Worm (Caenorhabditis elegans) whole organism, L3 larva: Measurements from ENCODE around the gene snt-1.

Experiments
- R02D3.7 ChIP-seq: fragments of 150-350 bp; optimal IDR thresholded peaks from 2 replicates; lab custom pipeline; 2014; ENCODE audit warnings: missing biosample characterization, missing genetic modification characterization
- ZK546.5 ChIP-seq: sonication (generic microtip); optimal IDR thresholded peaks from 2 replicates; lab custom pipeline; 2017; ENCODE audit warnings: missing biosample characterization, missing genetic modification characterization
- aly-2 ChIP-seq: fragments of 150-350 bp; optimal IDR thresholded peaks from 2 replicates; lab custom pipeline; 2014; ENCODE audit warnings: missing biosample characterization, missing genetic modification characterization
- ama-1 ChIP-seq: fragments of 150-350 bp; optimal IDR thresholded peaks from 2 replicates; lab custom pipeline; 2018
- ceh-16 ChIP-seq: sonication (generic microtip); optimal IDR thresholded peaks from 2 replicates; lab custom pipeline; 2017; ENCODE audit warnings: missing biosample characterization, missing genetic modification characterization
- ceh-28 ChIP-seq: fragments of 150-350 bp; optimal IDR thresholded peaks from 2 replicates; lab custom pipeline; 2014; ENCODE audit warnings: missing biosample characterization, missing genetic modification reagents, missing genetic modification characterization
- ceh-82 ChIP-seq: fragments of 150-350 bp; optimal IDR thresholded peaks from 2 replicates; lab custom pipeline; 2014; ENCODE audit warnings: missing biosample characterization, missing genetic modification characterization
- ceh-9 ChIP-seq: sonication (generic microtip); optimal IDR thresholded peaks from 2 replicates; lab custom pipeline; 2018; ENCODE audit warnings: missing biosample characterization, missing genetic modification characterization
- egl-27 ChIP-seq: sonication (generic microtip); optimal IDR thresholded peaks from 4 replicates; lab custom pipeline; 2017; ENCODE audit warnings: missing biosample characterization, missing genetic modification reagents, missing genetic modification characterization
- egl-5 ChIP-seq: fragments of 150-350 bp; optimal IDR thresholded peaks from 2 replicates; lab custom pipeline; 2017; ENCODE audit warnings: missing biosample characterization, missing genetic modification reagents, missing genetic modification characterization, inconsistent platforms
- elt-1 ChIP-seq: fragments of 150-350 bp; optimal IDR thresholded peaks from 2 replicates; lab custom pipeline; 2014; ENCODE audit warnings: missing biosample characterization, missing genetic modification characterization
- elt-2 ChIP-seq: sonication (generic microtip); optimal IDR thresholded peaks from 2 replicates; lab custom pipeline; 2016; ENCODE audit warnings: missing genetic modification reagents, mild to moderate bottlenecking, missing genetic modification characterization, missing compliant biosample characterization
- elt-3 ChIP-seq, 3 experiments: fragments of 150-350 bp in 1 of 3; sonication (generic microtip) in 2 of 3; optimal IDR thresholded peaks; 2 replicates in 2 of 3; 4 replicates in 1 of 3; lab custom pipeline; 2014 to 2017; ENCODE audit warnings: missing biosample characterization in 3 of 3, missing genetic modification characterization in 3 of 3
- eor-1 ChIP-seq, 2 experiments: fragments of 150-350 bp; optimal IDR thresholded peaks; 2 replicates each; lab custom pipeline; 2014 to 2018; ENCODE audit warnings: missing biosample characterization in 2 of 2, missing genetic modification characterization in 2 of 2
- fkh-2 ChIP-seq: fragments of 150-350 bp; optimal IDR thresholded peaks from 2 replicates; lab custom pipeline; 2014; ENCODE audit warnings: missing biosample characterization, missing genetic modification reagents, missing genetic modification characterization
- hmg-11 ChIP-seq: sonication (generic microtip); optimal IDR thresholded peaks from 2 replicates; lab custom pipeline; 2016; ENCODE audit warnings: missing genetic modification characterization, missing compliant biosample characterization
- jun-1 ChIP-seq: fragments of 150-350 bp; optimal IDR thresholded peaks from 2 replicates; lab custom pipeline; 2014; ENCODE audit warnings: missing biosample characterization, missing genetic modification reagents, missing genetic modification characterization
- lin-15B ChIP-seq: fragments of 150-350 bp; optimal IDR thresholded peaks from 2 replicates; lab custom pipeline; 2014; ENCODE audit warnings: missing biosample characterization, missing genetic modification characterization
- lin-39 ChIP-seq: fragments of 150-350 bp; optimal IDR thresholded peaks from 2 replicates; lab custom pipeline; 2018; ENCODE audit warnings: missing biosample characterization, missing genetic modification reagents, missing genetic modification characterization
- lsy-12 ChIP-seq: sonication (generic microtip); optimal IDR thresholded peaks from 2 replicates; lab custom pipeline; 2016; ENCODE audit warnings: mild to moderate bottlenecking, missing genetic modification characterization, missing compliant biosample characterization
- mdl-1 ChIP-seq: fragments of 150-350 bp; optimal IDR thresholded peaks from 2 replicates; lab custom pipeline; 2014; ENCODE audit warnings: missing biosample characterization, missing genetic modification characterization
- mml-1 ChIP-seq: fragments of 150-350 bp; sonication (generic microtip); optimal IDR thresholded peaks from 3 replicates; lab custom pipeline; 2014; ENCODE audit warnings: missing biosample characterization, missing genetic modification characterization
- nfya-1 ChIP-seq: sonication (generic microtip); optimal IDR thresholded peaks from 2 replicates; lab custom pipeline; 2017; ENCODE audit warnings: missing genetic modification characterization, mild to moderate bottlenecking, missing compliant biosample characterization, antibody characterized with exemption, moderate library complexity; ENCODE audit not compliant: insufficient read depth
- nhr-12 ChIP-seq: fragments of 150-350 bp; optimal IDR thresholded peaks from 2 replicates; lab custom pipeline; 2014; ENCODE audit warnings: missing biosample characterization, missing genetic modification characterization
- nhr-23 ChIP-seq: fragments of 150-350 bp; optimal IDR thresholded peaks from 2 replicates; lab custom pipeline; 2014; ENCODE audit warnings: missing biosample characterization, missing genetic modification reagents, missing genetic modification characterization
- nhr-237 ChIP-seq: fragments of 150-350 bp; optimal IDR thresholded peaks from 2 replicates; lab custom pipeline; 2014; ENCODE audit warnings: missing biosample characterization, missing genetic modification characterization
- nhr-25 ChIP-seq: sonication (generic microtip); optimal IDR thresholded peaks from 2 replicates; lab custom pipeline; 2017; ENCODE audit warnings: missing biosample characterization, missing genetic modification characterization
- nhr-28 ChIP-seq: fragments of 150-350 bp; optimal IDR thresholded peaks from 2 replicates; lab custom pipeline; 2014; ENCODE audit warnings: missing biosample characterization, missing genetic modification characterization
- nhr-43 ChIP-seq: sonication (generic microtip); optimal IDR thresholded peaks from 2 replicates; lab custom pipeline; 2016; ENCODE audit warnings: mild to moderate bottlenecking, missing genetic modification characterization, missing compliant biosample characterization; ENCODE audit not compliant: poor library complexity, severe bottlenecking
- nhr-67 ChIP-seq: fragments of 150-350 bp; optimal IDR thresholded peaks from 2 replicates; lab custom pipeline; 2014; ENCODE audit warnings: missing biosample characterization, missing genetic modification characterization
- nhr-76 ChIP-seq: fragments of 150-350 bp; sonication (generic microtip); optimal IDR thresholded peaks from 5 replicates; lab custom pipeline; 2014; ENCODE audit warnings: missing biosample characterization, missing genetic modification characterization
- nhr-77 ChIP-seq: fragments of 150-350 bp; optimal IDR thresholded peaks from 2 replicates; lab custom pipeline; 2014; ENCODE audit warnings: missing biosample characterization, missing genetic modification characterization
- pha-4 ChIP-seq: fragments of 150-350 bp; optimal IDR thresholded peaks from 2 replicates; lab custom pipeline; 2014; ENCODE audit warnings: missing biosample characterization, missing genetic modification reagents, missing genetic modification characterization
- pqm-1 ChIP-seq: fragments of 150-350 bp; optimal IDR thresholded peaks from 2 replicates; lab custom pipeline; 2017; ENCODE audit warnings: missing biosample characterization, missing genetic modification characterization, inconsistent platforms
- sea-2 ChIP-seq: fragments of 150-350 bp; sonication (generic microtip); optimal IDR thresholded peaks from 4 replicates; lab custom pipeline; 2014; ENCODE audit warnings: missing biosample characterization, missing genetic modification reagents, missing genetic modification characterization
- snpc-4 ChIP-seq: fragments of 150-350 bp; optimal IDR thresholded peaks from 2 replicates; lab custom pipeline; 2014; ENCODE audit warnings: missing biosample characterization, missing genetic modification characterization
- tbx-2 ChIP-seq: sonication (generic microtip); optimal IDR thresholded peaks from 2 replicates; lab custom pipeline; 2016; ENCODE audit warnings: mild to moderate bottlenecking, missing genetic modification characterization, missing compliant biosample characterization
- unc-39 ChIP-seq: sonication (generic microtip); optimal IDR thresholded peaks from 4 replicates; lab custom pipeline; 2017; ENCODE audit warnings: missing biosample characterization, missing genetic modification characterization
- unc-62 ChIP-seq: fragments of 150-350 bp; sonication (generic microtip); optimal IDR thresholded peaks from 4 replicates; lab custom pipeline; 2014; ENCODE audit warnings: missing biosample characterization, missing genetic modification reagents, missing genetic modification characterization
- ztf-11 ChIP-seq: fragments of 150-350 bp; optimal IDR thresholded peaks from 2 replicates; lab custom pipeline; 2014; ENCODE audit warnings: missing biosample characterization, missing genetic modification characterization

The snt-1 gene

DNA sequence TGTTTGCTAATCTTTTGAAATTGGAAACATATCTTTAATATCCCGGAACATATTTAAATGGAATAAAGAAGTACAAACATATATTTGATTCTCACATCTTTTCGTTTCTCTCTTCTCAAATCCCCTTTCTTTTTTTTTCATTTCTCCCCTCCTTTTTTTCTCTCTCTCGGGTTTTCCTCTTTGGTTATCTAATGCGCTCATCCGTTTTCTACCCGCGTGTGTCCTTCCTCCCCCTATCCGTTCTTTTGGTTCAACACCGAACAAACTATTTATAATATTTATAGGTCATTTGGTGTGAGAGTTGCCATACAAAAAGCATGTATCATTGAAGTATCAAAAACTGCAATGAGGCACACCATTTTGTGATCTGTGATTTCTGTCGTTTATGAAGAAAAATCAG lies 13.1 kb downstream of the snt-1 start:
- TF ChIP-seq tbx-2 (tag; lab: Kevin White, UChicago) (no peak), unc-62 (peak; percentile 51), pqm-1 (tag; lab: Kevin White, UChicago) (no peak), nhr-43 (tag; lab: Kevin White, UChicago) (no peak), elt-1 (peak; percentile 52), ceh-9 (tag; lab: Kevin White, UChicago) (no peak), mml-1 (tag; lab: Kevin White, UChicago) (no peak), mdl-1 (tag; lab: Kevin White, UChicago) (peak; percentile 20), nfya-1 (tag; lab: Kevin White, UChicago) (peak; percentile 48), aly-2 (tag; lab: Kevin White, UChicago) (no peak), lin-39 (tag; lab: Kevin White, UChicago) (peak; percentile 36), nhr-76 (tag; lab: Kevin White, UChicago) (no peak), snpc-4 (tag; lab: Kevin White, UChicago) (peak; percentile 33), nhr-25 (tag; lab: Kevin White, UChicago) (peak; percentile 20), nhr-23 (tag; lab: Kevin White, UChicago) (peak; percentile 40)

DNA sequence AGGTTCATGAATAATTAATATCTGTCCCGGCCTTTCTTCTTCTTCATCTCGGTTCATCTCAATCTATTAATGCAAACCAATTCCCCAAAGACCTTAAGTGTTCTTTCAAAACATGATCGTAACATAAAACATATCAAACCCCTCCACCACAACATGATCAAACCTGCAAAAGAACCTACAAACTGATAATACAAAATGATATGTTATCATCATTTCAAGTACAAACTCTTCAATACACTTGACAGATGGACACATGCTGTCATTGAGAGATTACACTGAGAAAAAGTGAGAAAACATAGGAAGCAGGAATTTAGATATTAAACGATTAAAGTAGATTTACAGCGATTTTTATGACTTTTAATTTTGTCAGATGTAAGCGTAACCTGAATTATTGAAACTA lies 13.8 kb downstream of the snt-1 start:
- no peak for TF ChIP-seq nhr-43 (tag; lab: Kevin White, UChicago)
- peak; percentile 12 for TF ChIP-seq nhr-25 (tag; lab: Kevin White, UChicago)
- peak; percentile 79 for TF ChIP-seq pqm-1 (tag; lab: Kevin White, UChicago)
- peak; percentile 87 for TF ChIP-seq elt-2 (tag; lab: Kevin White, UChicago)
- no peak for TF ChIP-seq nhr-23 (tag; lab: Kevin White, UChicago)
- peak; percentile 69 for TF ChIP-seq unc-62

DNA sequence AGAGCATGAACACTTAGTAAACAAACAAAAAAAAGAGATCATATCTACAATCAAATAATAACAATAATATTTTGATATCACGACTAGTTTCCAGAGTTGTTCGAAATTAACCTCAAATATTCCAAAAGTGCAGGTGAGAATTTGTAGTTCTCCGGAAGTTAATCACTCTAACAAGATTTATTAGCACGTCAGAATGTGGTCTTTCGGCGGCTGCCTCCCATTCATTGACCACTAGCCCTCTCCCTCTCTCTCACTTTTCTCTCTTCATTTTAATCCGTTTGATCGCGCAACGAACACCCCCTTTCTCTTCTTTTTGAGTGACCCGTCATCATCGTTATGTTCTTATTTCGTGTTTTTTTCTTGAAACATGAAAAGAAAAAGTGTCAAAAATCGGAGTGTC lies 15.0 kb downstream of the snt-1 start:
- peak; percentile 63 for TF ChIP-seq lin-39 (tag; lab: Kevin White, UChicago)
- TF ChIP-seq ZK546.5 (tag; lab: Kevin White, UChicago) = no peak
- TF ChIP-seq egl-5 (tag; lab: Kevin White, UChicago) = peak; percentile 45
- no peak for TF ChIP-seq ceh-9 (tag; lab: Kevin White, UChicago)
- TF ChIP-seq nhr-25 (tag; lab: Kevin White, UChicago) = peak; percentile 38
- no peak for TF ChIP-seq nhr-28
- TF ChIP-seq lsy-12 (tag; lab: Kevin White, UChicago) = no peak
- TF ChIP-seq nhr-43 (tag; lab: Kevin White, UChicago) = peak; percentile 63
- TF ChIP-seq nfya-1 (tag; lab: Kevin White, UChicago) = peak; percentile 27
- peak; percentile 53 for TF ChIP-seq nhr-23 (tag; lab: Kevin White, UChicago)
- TF ChIP-seq eor-1 (tag; optimal IDR thresholded peaks at IDR 0.05; lab: Kevin White, UChicago) = no peak
- TF ChIP-seq unc-62 = peak; percentile 91

DNA sequence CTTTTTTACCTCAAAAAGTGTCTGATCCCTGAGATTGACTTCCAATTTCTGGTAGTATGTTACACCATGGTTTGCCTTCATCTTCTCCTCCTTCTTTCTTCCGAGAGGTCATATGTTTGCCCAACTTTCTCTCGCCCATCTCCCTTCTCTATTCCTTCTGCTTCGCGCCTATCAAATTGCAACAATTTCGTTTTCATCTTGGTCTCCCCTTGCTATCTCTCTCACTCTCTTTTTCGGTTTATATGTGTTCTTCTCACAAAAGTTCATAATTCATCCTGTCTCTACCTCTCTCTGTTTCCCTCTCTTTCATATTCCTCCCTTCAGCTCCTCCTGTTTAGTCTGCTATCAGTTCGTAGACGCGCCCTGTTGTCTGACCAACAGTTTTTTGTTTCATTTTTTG lies 16.0 kb downstream of the snt-1 start:
- peak; percentile 55 for TF ChIP-seq unc-62
- peak; percentile 37 for TF ChIP-seq nhr-25 (tag; lab: Kevin White, UChicago)
- TF ChIP-seq elt-2 (tag; lab: Kevin White, UChicago) = peak; percentile 81
- peak; percentile 55 for TF ChIP-seq pha-4 (tag; lab: Kevin White, UChicago)
- TF ChIP-seq nfya-1 (tag; lab: Kevin White, UChicago) = peak; percentile 61
- TF ChIP-seq ceh-82 (tag; lab: Kevin White, UChicago) = no peak
- no peak for TF ChIP-seq nhr-67 (tag; lab: Kevin White, UChicago)
- TF ChIP-seq lsy-12 (tag; lab: Kevin White, UChicago) = no peak
- TF ChIP-seq R02D3.7 (tag; lab: Kevin White, UChicago) = no peak
- TF ChIP-seq nhr-23 (tag; lab: Kevin White, UChicago) = no peak
- no peak for TF ChIP-seq nhr-77 (tag; lab: Kevin White, UChicago)
- peak; percentile 38 for TF ChIP-seq jun-1 (tag; lab: Kevin White, UChicago)

DNA sequence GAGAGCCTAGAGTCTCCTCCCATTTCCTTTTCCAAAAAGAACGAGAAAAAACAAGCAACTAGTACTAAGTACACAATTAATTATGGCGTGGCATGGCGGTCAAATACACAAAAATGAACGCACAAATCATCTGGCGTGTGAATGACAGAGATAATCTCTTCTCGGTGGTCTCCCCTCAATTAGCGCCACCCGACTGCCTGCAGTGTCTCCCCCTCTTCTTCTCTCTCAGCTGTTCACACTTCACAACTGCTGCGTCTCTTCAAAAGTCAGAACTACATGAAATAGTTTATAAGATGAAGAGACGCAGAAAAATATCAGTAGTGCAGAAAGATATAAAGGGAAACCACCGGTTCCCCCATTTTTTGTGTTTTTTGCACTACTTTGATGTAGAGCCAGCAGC lies 16.6 kb downstream of the snt-1 start:
- TF ChIP-seq jun-1 (tag; lab: Kevin White, UChicago) (peak; percentile 53), nhr-237 (tag; lab: Kevin White, UChicago) (no peak), nhr-25 (tag; lab: Kevin White, UChicago) (peak; percentile 58), ama-1 (lab: Kevin White, UChicago) (no peak), nhr-12 (tag; lab: Kevin White, UChicago) (no peak), fkh-2 (tag; lab: Kevin White, UChicago) (no peak), elt-1 (peak; percentile 35), hmg-11 (tag; lab: Kevin White, UChicago) (no peak), elt-2 (tag; lab: Kevin White, UChicago) (peak; percentile 34), mml-1 (tag; lab: Kevin White, UChicago) (no peak), ZK546.5 (tag; lab: Kevin White, UChicago) (no peak), pha-4 (tag; lab: Kevin White, UChicago) (peak; percentile 54), ceh-28 (tag; lab: Kevin White, UChicago) (no peak), egl-27 (tag; lab: Kevin White, UChicago) (peak; percentile 52), lin-39 (tag; lab: Kevin White, UChicago) (peak; percentile 78), snpc-4 (tag; lab: Kevin White, UChicago) (peak; percentile 25), ztf-11 (tag; lab: Kevin White, UChicago) (no peak), sea-2 (peak; percentile 14), lin-15B (tag; lab: Kevin White, UChicago) (no peak), unc-39 (tag; lab: Kevin White, UChicago) (no peak), ceh-16 (no peak), ceh-9 (tag; lab: Kevin White, UChicago) (no peak), aly-2 (tag; lab: Kevin White, UChicago) (no peak), elt-3 (tag; optimal IDR thresholded peaks at IDR 0.05; lab: Kevin White, UChicago) (peak in 1 of 3 experiments; percentile 34), nhr-23 (tag; lab: Kevin White, UChicago) (peak; percentile 68), nhr-67 (tag; lab: Kevin White, UChicago) (no peak), nhr-43 (tag; lab: Kevin White, UChicago) (peak; percentile 43)
